Fruit fly (Drosophila melanogaster) whole organism, embryonic: ENCODE measurements around the gene CG7329.

ENCODE experiments used
- Antp ChIP-seq: fragments of 200-800 bp; sonication (Bioruptor generic); optimal IDR thresholded peaks from 3 replicates; lab custom pipeline; 2016; ENCODE audit warnings: missing biosample characterization, missing genetic modification characterization
- Atf-2 ChIP-seq: fragments of 200-800 bp; sonication (Bioruptor generic); optimal IDR thresholded peaks from 2 replicates; lab custom pipeline; 2016; ENCODE audit warnings: missing biosample characterization, missing genetic modification characterization
- Bgb ChIP-seq: fragments of 200-800 bp; sonication (Bioruptor generic); IDR thresholded peaks from 2 replicates; pipeline ENCODE4 v1.3.6; 2022; ENCODE audit warnings: missing biosample characterization, missing genetic modification characterization; ENCODE audit not compliant: partially characterized antibody
- CG10431 ChIP-seq: fragments of 200-800 bp; sonication (Bioruptor generic); optimal IDR thresholded peaks from 3 replicates; lab custom pipeline; 2018; ENCODE audit warnings: missing biosample characterization, mild to moderate bottlenecking, missing genetic modification characterization
- CG12236 ChIP-seq: fragments of 200-800 bp; sonication (Bioruptor generic); optimal IDR thresholded peaks from 2 replicates; lab custom pipeline; 2016; ENCODE audit warnings: missing biosample characterization, missing genetic modification characterization
- CG12391 ChIP-seq: fragments of 200-800 bp; sonication (Bioruptor generic); optimal IDR thresholded peaks from 3 replicates; lab custom pipeline; 2018; ENCODE audit warnings: missing biosample characterization, mild to moderate bottlenecking, missing genetic modification characterization, moderate library complexity
- CG13123 ChIP-seq: fragments of 200-800 bp; sonication (Bioruptor generic); optimal IDR thresholded peaks from 2 replicates; lab custom pipeline; 2016; ENCODE audit warnings: missing biosample characterization, missing genetic modification characterization
- CG14441 ChIP-seq: fragments of 200-800 bp; sonication (Bioruptor generic); IDR thresholded peaks from 2 replicates; pipeline ENCODE4 v1.3.6; 2022; ENCODE audit warnings: missing biosample characterization, missing genetic modification characterization
- CG15269 ChIP-seq: fragments of 200-800 bp; sonication (Bioruptor generic); optimal IDR thresholded peaks from 2 replicates; lab custom pipeline; 2018; ENCODE audit warnings: missing biosample characterization, mild to moderate bottlenecking, missing genetic modification characterization, moderate library complexity
- CG1602 ChIP-seq: fragments of 200-800 bp; sonication (Bioruptor generic); optimal IDR thresholded peaks from 3 replicates; lab custom pipeline; 2016; ENCODE audit warnings: missing biosample characterization, missing genetic modification characterization
- CG16815 ChIP-seq: fragments of 200-800 bp; sonication (Bioruptor generic); optimal IDR thresholded peaks from 3 replicates; lab custom pipeline; 2017; ENCODE audit warnings: missing biosample characterization, mild to moderate bottlenecking, missing genetic modification characterization
- CG16863 ChIP-seq: fragments of 200-800 bp; sonication (Bioruptor generic); optimal IDR thresholded peaks from 3 replicates; lab custom pipeline; 2016; ENCODE audit warnings: missing biosample characterization, missing genetic modification characterization
- CG32532 ChIP-seq: fragments of 200-800 bp; sonication (Bioruptor generic); IDR thresholded peaks from 2 replicates; pipeline ENCODE4 v1.3.6; 2022; ENCODE audit warnings: missing biosample characterization, missing genetic modification characterization
- CG4404 ChIP-seq: fragments of 200-800 bp; sonication (Bioruptor generic); IDR thresholded peaks from 2 replicates; pipeline ENCODE4 v1.3.6; 2022; ENCODE audit warnings: missing biosample characterization, missing genetic modification characterization
- CG6175 ChIP-seq: fragments of 200-800 bp; sonication (Bioruptor generic); IDR thresholded peaks from 3 replicates; pipeline ENCODE4 v1.3.6; 2022; ENCODE audit warnings: missing biosample characterization, missing genetic modification characterization
- CG7839 ChIP-seq: fragments of 200-800 bp; sonication (Bioruptor generic); optimal IDR thresholded peaks from 3 replicates; lab custom pipeline; 2018; ENCODE audit warnings: missing biosample characterization, mild to moderate bottlenecking, missing genetic modification characterization, moderate library complexity
- CG9215 ChIP-seq: fragments of 200-800 bp; sonication (Bioruptor generic); IDR thresholded peaks from 2 replicates; pipeline ENCODE4 v1.3.6; 2022; ENCODE audit warnings: missing biosample characterization, missing genetic modification characterization
- CoRest ChIP-seq: fragments of 200-800 bp; sonication (Bioruptor generic); optimal IDR thresholded peaks from 3 replicates; lab custom pipeline; 2018; ENCODE audit warnings: missing biosample characterization, mild to moderate bottlenecking, missing genetic modification characterization, moderate library complexity
- CrebB ChIP-seq: fragments of 200-800 bp; sonication (Bioruptor generic); optimal IDR thresholded peaks from 3 replicates; lab custom pipeline; 2018; ENCODE audit warnings: missing biosample characterization, mild to moderate bottlenecking, missing genetic modification characterization
- D19B ChIP-seq: fragments of 200-800 bp; sonication (Bioruptor generic); optimal IDR thresholded peaks from 2 replicates; lab custom pipeline; 2017; ENCODE audit warnings: missing biosample characterization, mild to moderate bottlenecking, missing genetic modification characterization
- Dip2 ChIP-seq: fragments of 200-800 bp; sonication (Bioruptor generic); IDR thresholded peaks from 2 replicates; pipeline ENCODE4 v1.3.6; 2022; ENCODE audit warnings: missing biosample characterization, missing genetic modification characterization
- ERR ChIP-seq: fragments of 200-800 bp; sonication (Bioruptor generic); optimal IDR thresholded peaks from 2 replicates; lab custom pipeline; 2016; ENCODE audit warnings: missing biosample characterization, missing genetic modification characterization
- Fer1 ChIP-seq: fragments of 200-800 bp; sonication (Bioruptor generic); optimal IDR thresholded peaks from 2 replicates; lab custom pipeline; 2017; ENCODE audit warnings: missing biosample characterization, mild to moderate bottlenecking, missing genetic modification characterization
- Fer3 ChIP-seq: fragments of 200-800 bp; sonication (Bioruptor generic); optimal IDR thresholded peaks from 2 replicates; lab custom pipeline; 2018; ENCODE audit warnings: missing biosample characterization, mild to moderate bottlenecking, missing genetic modification characterization, moderate library complexity
- HmgD ChIP-seq: fragments of 200-800 bp; sonication (Bioruptor generic); optimal IDR thresholded peaks from 3 replicates; lab custom pipeline; 2016; ENCODE audit warnings: missing biosample characterization, missing genetic modification characterization
- MBD-R2 ChIP-seq: fragments of 200-800 bp; sonication (Bioruptor generic); IDR thresholded peaks from 2 replicates; pipeline ENCODE4 v1.3.6; 2022; ENCODE audit warnings: missing biosample characterization, missing genetic modification characterization
- NC2α ChIP-seq: fragments of 200-800 bp; sonication (Bioruptor generic); optimal IDR thresholded peaks from 2 replicates; lab custom pipeline; 2016; ENCODE audit warnings: missing biosample characterization, missing genetic modification characterization
- NK7.1 ChIP-seq: fragments of 200-800 bp; sonication (Bioruptor generic); optimal IDR thresholded peaks from 3 replicates; lab custom pipeline; 2016; ENCODE audit warnings: missing biosample characterization, missing genetic modification characterization
- Nf-YA ChIP-seq: fragments of 200-800 bp; sonication (Bioruptor generic); IDR thresholded peaks from 2 replicates; pipeline ENCODE4 v1.3.6; 2022; ENCODE audit warnings: missing biosample characterization, missing genetic modification characterization
- Opbp ChIP-seq: fragments of 200-800 bp; sonication (Bioruptor generic); IDR thresholded peaks from 3 replicates; pipeline ENCODE4 v1.3.6; 2022; ENCODE audit warnings: missing biosample characterization, missing genetic modification characterization; ENCODE audit not compliant: partially characterized antibody
- Usf ChIP-seq: fragments of 200-800 bp; sonication (Bioruptor generic); optimal IDR thresholded peaks from 2 replicates; lab custom pipeline; 2017; ENCODE audit warnings: missing genotype, missing biosample characterization, missing genetic modification characterization
- ab ChIP-seq: fragments of 200-800 bp; sonication (Bioruptor generic); optimal IDR thresholded peaks from 2 replicates; lab custom pipeline; 2016; ENCODE audit warnings: missing biosample characterization, missing genetic modification characterization
- bab2 ChIP-seq: fragments of 200-800 bp; sonication (Bioruptor generic); optimal IDR thresholded peaks from 2 replicates; lab custom pipeline; 2016; ENCODE audit warnings: missing biosample characterization, missing genetic modification characterization
- bbx ChIP-seq: fragments of 200-800 bp; sonication (Bioruptor generic); IDR thresholded peaks from 2 replicates; pipeline ENCODE4 v1.3.6; 2022; ENCODE audit warnings: missing biosample characterization, missing genetic modification characterization; ENCODE audit not compliant: partially characterized antibody
- br ChIP-seq: fragments of >200 bp; optimal IDR thresholded peaks from 2 replicates; lab custom pipeline; 2017
- da ChIP-seq: fragments of 200-800 bp; sonication (Bioruptor generic); optimal IDR thresholded peaks from 2 replicates; lab custom pipeline; 2016; ENCODE audit warnings: missing biosample characterization, missing genetic modification characterization
- danr ChIP-seq: fragments of 200-800 bp; sonication (Bioruptor generic); IDR thresholded peaks from 2 replicates; pipeline ENCODE4 v1.3.6; 2022; ENCODE audit warnings: missing biosample characterization, missing genetic modification characterization
- dmrt99B ChIP-seq: fragments of 200-800 bp; sonication (Bioruptor generic); optimal IDR thresholded peaks from 2 replicates; lab custom pipeline; 2018; ENCODE audit warnings: missing biosample characterization, mild to moderate bottlenecking, missing genetic modification characterization, moderate library complexity
- emc ChIP-seq: fragments of 200-800 bp; sonication (Bioruptor generic); optimal IDR thresholded peaks from 2 replicates; lab custom pipeline; 2016; ENCODE audit warnings: missing biosample characterization, missing genetic modification characterization
- gem ChIP-seq: fragments of 200-800 bp; sonication (Bioruptor generic); optimal IDR thresholded peaks from 2 replicates; lab custom pipeline; 2019; ENCODE audit warnings: missing biosample characterization, mild to moderate bottlenecking, missing genetic modification characterization, moderate library complexity
- grau ChIP-seq: fragments of 200-800 bp; optimal IDR thresholded peaks from 3 replicates; lab custom pipeline; 2019; ENCODE audit warnings: missing biosample characterization, mild to moderate bottlenecking, missing genetic modification characterization, moderate library complexity
- gsb-n ChIP-seq: fragments of 200-800 bp; sonication (Bioruptor generic); optimal IDR thresholded peaks from 3 replicates; lab custom pipeline; 2018; ENCODE audit warnings: missing biosample characterization, mild to moderate bottlenecking, missing genetic modification characterization
- otp ChIP-seq: fragments of 200-800 bp; sonication (Bioruptor generic); IDR thresholded peaks from 3 replicates; pipeline ENCODE4, ENCODE4 v1.3.6; 2022; ENCODE audit warnings: missing biosample characterization, missing genetic modification characterization
- pho ChIP-seq: fragments of 200-800 bp; sonication (Bioruptor generic); optimal IDR thresholded peaks from 2 replicates; lab custom pipeline; 2016; ENCODE audit warnings: missing biosample characterization, missing genetic modification characterization
- phol ChIP-seq: fragments of 200-800 bp; sonication (Bioruptor generic); optimal IDR thresholded peaks from 3 replicates; lab custom pipeline; 2018; ENCODE audit warnings: missing biosample characterization, mild to moderate bottlenecking, missing genetic modification characterization, moderate library complexity
- slou ChIP-seq: fragments of 200-800 bp; sonication (Bioruptor generic); optimal IDR thresholded peaks from 3 replicates; lab custom pipeline; 2016; ENCODE audit warnings: missing biosample characterization, missing genetic modification characterization
- tgo ChIP-seq: fragments of 200-800 bp; sonication (Bioruptor generic); IDR thresholded peaks from 3 replicates; pipeline ENCODE4 v1.3.6; 2022; ENCODE audit warnings: missing biosample characterization, missing genetic modification characterization
- unpg ChIP-seq: fragments of 200-800 bp; sonication (Bioruptor generic); optimal IDR thresholded peaks from 3 replicates; lab custom pipeline; 2018; ENCODE audit warnings: missing biosample characterization, mild to moderate bottlenecking, missing genetic modification characterization, moderate library complexity
- usp ChIP-seq: fragments of >200 bp; optimal IDR thresholded peaks from 2 replicates; lab custom pipeline; 2017; ENCODE audit warnings: missing biosample characterization, missing genetic modification characterization
- vnd ChIP-seq: fragments of 200-800 bp; sonication (Bioruptor generic); IDR thresholded peaks from 3 replicates; pipeline ENCODE4 v1.3.6; 2022; ENCODE audit warnings: missing biosample characterization, missing genetic modification characterization; ENCODE audit not compliant: partially characterized antibody
- zen2 ChIP-seq: fragments of 200-800 bp; sonication (Bioruptor generic); IDR thresholded peaks from 3 replicates; pipeline ENCODE4 v1.3.6; 2022; ENCODE audit warnings: missing biosample characterization, missing genetic modification characterization; ENCODE audit not compliant: partially characterized antibody
- zf30C ChIP-seq: fragments of 200-800 bp; sonication (Bioruptor generic); optimal IDR thresholded peaks from 3 replicates; lab custom pipeline; 2018; ENCODE audit warnings: missing biosample characterization, mild to moderate bottlenecking, missing genetic modification characterization

The CG7329 gene

DNA sequence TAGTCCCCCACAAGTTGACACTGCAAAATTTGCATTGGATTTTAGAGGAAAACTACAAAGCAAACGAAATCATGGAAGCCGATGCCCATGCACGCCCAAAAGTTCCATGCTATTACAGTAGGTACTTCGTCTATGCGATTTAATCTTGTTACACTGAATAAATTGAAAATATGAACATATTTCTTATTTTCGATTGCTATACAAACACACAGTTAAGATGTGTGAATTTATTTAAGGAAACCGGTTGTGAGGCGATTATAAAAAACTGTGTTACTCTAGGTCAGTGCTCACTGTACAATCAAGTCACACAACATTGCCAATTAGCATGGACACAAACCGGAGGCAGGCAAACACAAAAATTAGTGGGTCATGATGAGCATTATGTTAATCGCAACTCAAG lies 27.3 kb upstream of the CG7329 start (continued):
- TF ChIP-seq usp (GFP tag; lab: Kevin White, UChicago) (no peak), CG10431 (GFP tag; lab: Kevin White, UChicago) (no peak), CG4404 (GFP tag; lab: Robert Waterston, UW) (peak; percentile 56), Fer3 (tag; lab: Kevin White, UChicago) (peak; percentile 77), CG1602 (GFP tag; lab: Kevin White, UChicago) (peak; percentile 55), gsb-n (tag; lab: Kevin White, UChicago) (peak; percentile 32), CG16815 (GFP tag; lab: Kevin White, UChicago) (peak; percentile 58), phol (tag; lab: Kevin White, UChicago) (peak; percentile 71), bab2 (peak; percentile 72), CG9215 (peak; percentile 70), Nf-YA (GFP tag; lab: Robert Waterston, UW) (peak; percentile 78), dmrt99B (tag; lab: Kevin White, UChicago) (peak; percentile 87), CoRest (tag; lab: Kevin White, UChicago) (peak; percentile 78), otp (peak; percentile 83), Fer1 (GFP tag; lab: Kevin White, UChicago) (peak; percentile 75), CG6175 (GFP tag; lab: Robert Waterston, UW) (peak; percentile 73; the same call in 2 of the 3 replicates), CG15269 (peak; percentile 88), ERR (GFP tag; lab: Kevin White, UChicago) (peak; percentile 66), tgo (GFP tag; lab: Robert Waterston, UW) (peak; percentile 90), Usf (peak; percentile 16), Bgb (GFP tag; lab: Robert Waterston, UW) (no peak), da (GFP tag; lab: Kevin White, UChicago) (no peak), CG12236 (GFP tag; lab: Kevin White, UChicago) (peak; percentile 57), MBD-R2 (GFP tag; lab: Robert Waterston, UW) (peak; percentile 55), CG7839 (peak; percentile 80), CG12391 (tag; lab: Kevin White, UChicago) (peak; percentile 80), Antp (peak; percentile 82), CG14441 (GFP tag; lab: Robert Waterston, UW) (peak; percentile 95), danr (GFP tag; lab: Robert Waterston, UW) (peak; percentile 73), CrebB (tag; lab: Kevin White, UChicago) (peak; percentile 39), bbx (GFP tag; lab: Robert Waterston, UW) (no peak), CG13123 (GFP tag; lab: Kevin White, UChicago) (peak; percentile 25), NC2α (GFP tag; lab: Kevin White, UChicago) (peak; percentile 42), CG32532 (peak; percentile 83), Dip2 (GFP tag; lab: Robert Waterston, UW) (peak; percentile 31; the same call in 1 of the 2 replicates), ab (GFP tag; lab: Kevin White, UChicago) (peak; percentile 61), CG16863 (GFP tag; lab: Kevin White, UChicago) (peak; percentile 79), D19B (GFP tag; lab: Kevin White, UChicago) (peak; percentile 26), emc (GFP tag; lab: Kevin White, UChicago) (peak; percentile 49), Opbp (GFP tag; lab: Robert Waterston, UW) (no peak), gem (tag; lab: Kevin White, UChicago) (peak; percentile 85), NK7.1 (GFP tag; lab: Kevin White, UChicago) (peak; percentile 2), Atf-2 (peak; percentile 74), br (lab: Kevin White, UChicago) (no peak), zf30C (GFP tag; lab: Kevin White, UChicago) (no peak), slou (GFP tag; lab: Kevin White, UChicago) (peak; percentile 61), pho (GFP tag; lab: Kevin White, UChicago) (peak; percentile 56), vnd (GFP tag; lab: Robert Waterston, UW) (no peak), grau (tag; lab: Kevin White, UChicago) (peak; percentile 94), unpg (GFP tag; lab: Kevin White, UChicago) (peak; percentile 87), HmgD (GFP tag; lab: Kevin White, UChicago) (no peak), zen2 (GFP tag; lab: Robert Waterston, UW) (no peak)
